Worm (Caenorhabditis elegans) whole organism, late embryonic: ENCODE data around the gene ogt-1.

Experiments
- C08G9.2 ChIP-seq: sonication (generic microtip); optimal IDR thresholded peaks from 2 replicates; lab custom pipeline; 2016; ENCODE audit warnings: mild to moderate bottlenecking, missing genetic modification characterization, moderate library complexity, missing compliant biosample characterization
- C38D4.7 ChIP-seq: fragments of 200-800 bp; sonication (Bioruptor generic); optimal IDR thresholded peaks from 2 replicates; lab custom pipeline; 2018; ENCODE audit warnings: mild to moderate bottlenecking, missing genetic modification characterization, moderate library complexity, missing compliant biosample characterization
- F13H6.1 ChIP-seq: sonication (generic microtip); optimal IDR thresholded peaks from 2 replicates; lab custom pipeline; 2016; ENCODE audit warnings: missing genetic modification characterization, missing compliant biosample characterization
- T23F11.4 ChIP-seq: fragments of 200-800 bp; sonication (Bioruptor generic); optimal IDR thresholded peaks from 2 replicates; lab custom pipeline; 2018; ENCODE audit warnings: mild to moderate bottlenecking, missing genetic modification characterization, missing compliant biosample characterization
- Y22D7AL.16 ChIP-seq: sonication (generic microtip); optimal IDR thresholded peaks from 2 replicates; lab custom pipeline; 2016; ENCODE audit warnings: missing genetic modification characterization, missing compliant biosample characterization
- ahr-1 ChIP-seq: sonication (generic microtip); optimal IDR thresholded peaks from 2 replicates; lab custom pipeline; 2016; ENCODE audit warnings: missing genetic modification characterization, missing compliant biosample characterization
- ama-1 ChIP-seq: fragments of 150-350 bp; optimal IDR thresholded peaks from 2 replicates; lab custom pipeline; 2014
- ceh-14 ChIP-seq: sonication (generic microtip); optimal IDR thresholded peaks from 2 replicates; lab custom pipeline; 2016; ENCODE audit warnings: missing genotype, missing genetic modification characterization, missing compliant biosample characterization
- ceh-18 ChIP-seq: sonication (generic microtip); optimal IDR thresholded peaks from 2 replicates; lab custom pipeline; 2016; ENCODE audit warnings: missing genetic modification characterization, missing compliant biosample characterization
- ceh-22 ChIP-seq: sonication (generic microtip); optimal IDR thresholded peaks from 2 replicates; lab custom pipeline; 2017; ENCODE audit warnings: missing biosample characterization, missing genetic modification characterization
- ceh-31 ChIP-seq: sonication (generic microtip); optimal IDR thresholded peaks from 2 replicates; lab custom pipeline; 2016; ENCODE audit warnings: missing genetic modification characterization, missing compliant biosample characterization
- ceh-45 ChIP-seq: fragments of 200-800 bp; sonication (Bioruptor generic); IDR thresholded peaks from 2 replicates; pipeline ENCODE4 v1.3.6; 2022; ENCODE audit warnings: missing genetic modification reagents, missing genetic modification characterization, missing compliant biosample characterization
- ceh-48 ChIP-seq: sonication (generic microtip); optimal IDR thresholded peaks from 2 replicates; lab custom pipeline; 2016; ENCODE audit warnings: missing genetic modification characterization, inconsistent platforms, missing compliant biosample characterization
- ceh-6 ChIP-seq: fragments of 200-800 bp; sonication (Bioruptor generic); optimal IDR thresholded peaks from 2 replicates; lab custom pipeline; 2018; ENCODE audit warnings: mild to moderate bottlenecking, missing genetic modification characterization, missing compliant biosample characterization
- che-1 ChIP-seq: sonication (generic microtip); optimal IDR thresholded peaks from 2 replicates; lab custom pipeline; 2016; ENCODE audit warnings: mild to moderate bottlenecking, missing genetic modification characterization, missing compliant biosample characterization
- dmd-4 ChIP-seq: sonication (generic microtip); optimal IDR thresholded peaks from 2 replicates; lab custom pipeline; 2016; ENCODE audit warnings: borderline replicate concordance, missing genetic modification characterization, missing compliant biosample characterization
- dve-1 ChIP-seq: sonication (generic microtip); optimal IDR thresholded peaks from 2 replicates; lab custom pipeline; 2017; ENCODE audit warnings: antibody characterized with exemption, mild to moderate bottlenecking, missing genetic modification characterization, missing compliant biosample characterization
- ets-4 ChIP-seq: sonication (generic microtip); optimal IDR thresholded peaks from 2 replicates; lab custom pipeline; 2016; ENCODE audit warnings: missing genetic modification characterization, missing compliant biosample characterization
- eyg-1 ChIP-seq: sonication (generic microtip); optimal IDR thresholded peaks from 2 replicates; lab custom pipeline; 2016; ENCODE audit warnings: missing genotype, missing genetic modification characterization, missing compliant biosample characterization
- fkh-6 ChIP-seq: sonication (generic microtip); optimal IDR thresholded peaks from 2 replicates; lab custom pipeline; 2016; ENCODE audit warnings: missing genetic modification characterization, missing compliant biosample characterization
- hlh-13 ChIP-seq: fragments of 200-800 bp; sonication (Bioruptor generic); optimal IDR thresholded peaks from 2 replicates; lab custom pipeline; 2018; ENCODE audit warnings: mild to moderate bottlenecking, missing genetic modification characterization, missing compliant biosample characterization
- hlh-6 ChIP-seq: sonication (generic microtip); optimal IDR thresholded peaks from 2 replicates; lab custom pipeline; 2016; ENCODE audit warnings: missing genotype, missing genetic modification characterization, missing compliant biosample characterization
- lin-11 ChIP-seq: fragments of 200-800 bp; sonication (Bioruptor generic); optimal IDR thresholded peaks from 2 replicates; lab custom pipeline; 2018; ENCODE audit warnings: mild to moderate bottlenecking, missing genetic modification characterization, missing compliant biosample characterization
- madf-2 ChIP-seq: sonication (generic microtip); optimal IDR thresholded peaks from 2 replicates; lab custom pipeline; 2017; ENCODE audit warnings: missing genetic modification characterization, missing compliant biosample characterization
- mec-3 ChIP-seq: sonication (generic microtip); optimal IDR thresholded peaks from 2 replicates; lab custom pipeline; 2016; ENCODE audit warnings: borderline replicate concordance, missing genetic modification characterization, missing compliant biosample characterization
- nfya-1 ChIP-seq: sonication (generic microtip); optimal IDR thresholded peaks from 2 replicates; lab custom pipeline; 2017; ENCODE audit warnings: missing genetic modification characterization, mild to moderate bottlenecking, missing compliant biosample characterization, antibody characterized with exemption, moderate library complexity
- npax-4 ChIP-seq: sonication (generic microtip); optimal IDR thresholded peaks from 2 replicates; lab custom pipeline; 2016; ENCODE audit warnings: missing genetic modification characterization, missing compliant biosample characterization
- odd-2 ChIP-seq: sonication (generic microtip); optimal IDR thresholded peaks from 2 replicates; lab custom pipeline; 2017; ENCODE audit warnings: antibody characterized with exemption, mild to moderate bottlenecking, missing genetic modification characterization, missing compliant biosample characterization
- pag-3 ChIP-seq: sonication (generic microtip); optimal IDR thresholded peaks from 2 replicates; lab custom pipeline; 2016; ENCODE audit warnings: missing compliant biosample characterization, missing genetic modification characterization, borderline replicate concordance
- pat-9 ChIP-seq: fragments of 200-800 bp; sonication (Bioruptor generic); optimal IDR thresholded peaks from 2 replicates; lab custom pipeline; 2018; ENCODE audit warnings: mild to moderate bottlenecking, missing genetic modification characterization, moderate library complexity, missing compliant biosample characterization
- pax-1 ChIP-seq: fragments of 150-350 bp; optimal IDR thresholded peaks from 2 replicates; lab custom pipeline; 2014; ENCODE audit warnings: missing biosample characterization, missing genetic modification characterization
- pha-2 ChIP-seq: sonication (generic microtip); optimal IDR thresholded peaks from 2 replicates; lab custom pipeline; 2017; ENCODE audit warnings: mild to moderate bottlenecking, missing genetic modification characterization, missing compliant biosample characterization
- pros-1 ChIP-seq: fragments of 150-350 bp; optimal IDR thresholded peaks from 2 replicates; lab custom pipeline; 2014; ENCODE audit warnings: missing biosample characterization, missing genetic modification reagents, missing genetic modification characterization
- ref-2 ChIP-seq: sonication (generic microtip); optimal IDR thresholded peaks from 2 replicates; lab custom pipeline; 2016; ENCODE audit warnings: missing genetic modification characterization, missing compliant biosample characterization
- rnt-1 ChIP-seq: sonication (generic microtip); optimal IDR thresholded peaks from 2 replicates; lab custom pipeline; 2016; ENCODE audit warnings: missing genetic modification characterization, missing compliant biosample characterization
- sdc-2 ChIP-seq: sonication (generic microtip); optimal IDR thresholded peaks from 2 replicates; lab custom pipeline; 2016; ENCODE audit warnings: missing genotype, missing genetic modification characterization, missing compliant biosample characterization
- sox-2 ChIP-seq: fragments of 200-800 bp; sonication (Bioruptor generic); IDR thresholded peaks from 2 replicates; pipeline ENCODE4 v1.3.6; 2022; ENCODE audit warnings: missing genetic modification reagents, missing genetic modification characterization, missing compliant biosample characterization
- tbx-2 ChIP-seq: sonication (generic microtip); optimal IDR thresholded peaks from 2 replicates; lab custom pipeline; 2016; ENCODE audit warnings: missing genetic modification characterization, missing compliant biosample characterization
- unc-3 ChIP-seq, 2 experiments: fragments of 200-800 bp in 1 of 2; sonication (Bioruptor generic) in 1 of 2; sonication (generic microtip) in 1 of 2; conservative IDR thresholded peaks in 1 of 2; optimal IDR thresholded peaks in 1 of 2; 2 replicates each; pipeline versions ENCODE4 v1.3.6 to Lab custom; 2016 to 2022; ENCODE audit warnings: missing compliant biosample characterization in 2 of 2, missing genetic modification characterization in 2 of 2, missing genetic modification reagents in 1 of 2
- unc-42 ChIP-seq: sonication (generic microtip); optimal IDR thresholded peaks from 2 replicates; lab custom pipeline; 2016; ENCODE audit warnings: missing genotype, missing genetic modification characterization, missing compliant biosample characterization
- unc-55 ChIP-seq: sonication (generic microtip); optimal IDR thresholded peaks from 2 replicates; lab custom pipeline; 2017; ENCODE audit warnings: missing biosample characterization, missing genetic modification reagents, missing genetic modification characterization
- unc-86 ChIP-seq: sonication (generic microtip); optimal IDR thresholded peaks from 2 replicates; lab custom pipeline; 2016; ENCODE audit warnings: missing genetic modification characterization, missing compliant biosample characterization
- zip-5 ChIP-seq: sonication (generic microtip); optimal IDR thresholded peaks from 2 replicates; lab custom pipeline; 2016; ENCODE audit warnings: missing genetic modification characterization, missing compliant biosample characterization

The ogt-1 gene

ce11 chrIII:7153747-7154238, at the start of gene ogt-1:
TSS of gene ogt-1 (minus strand) at chrIII:7153797.
- no peak for TF ChIP-seq hlh-13 (GFP tag; lab: Kevin White, UChicago)
- TF ChIP-seq C08G9.2 = no peak
- TF ChIP-seq pat-9 (tag; lab: Kevin White, UChicago) = no peak
- TF ChIP-seq T23F11.4 (GFP tag; lab: Kevin White, UChicago) = no peak
- no peak for TF ChIP-seq madf-2
- TF ChIP-seq C38D4.7 (GFP tag; lab: Kevin White, UChicago) = no peak
- TF ChIP-seq nfya-1 (tag; lab: Kevin White, UChicago) = peak; percentile 93
- TF ChIP-seq tbx-2 (tag; lab: Kevin White, UChicago) = peak; percentile 4
- no peak for TF ChIP-seq eyg-1
- peak; percentile 68 for TF ChIP-seq ceh-31 (tag; lab: Kevin White, UChicago)
- no peak for TF ChIP-seq npax-4
- TF ChIP-seq ceh-14 (tag; lab: Kevin White, UChicago) = no peak
- TF ChIP-seq unc-42 (tag; lab: Kevin White, UChicago) = peak; percentile 66
- no peak for TF ChIP-seq sdc-2 (tag; lab: Kevin White, UChicago)
- TF ChIP-seq ceh-6 = no peak
- no peak for TF ChIP-seq odd-2
- TF ChIP-seq unc-55 (GFP tag; lab: Kevin White, UChicago) = peak; percentile 78
- peak; percentile 14 for TF ChIP-seq rnt-1 (tag; lab: Kevin White, UChicago)
- no peak for TF ChIP-seq pha-2
- TF ChIP-seq pax-1 (tag; lab: Kevin White, UChicago) = peak; percentile 79
- TF ChIP-seq ahr-1 (tag; lab: Kevin White, UChicago) = no peak
- TF ChIP-seq ceh-18 (tag; lab: Kevin White, UChicago) = peak; percentile 9
- TF ChIP-seq unc-86 (tag; lab: Kevin White, UChicago) = no peak
- no peak for TF ChIP-seq che-1 (tag; lab: Kevin White, UChicago)
- TF ChIP-seq dve-1 (tag; lab: Kevin White, UChicago) = peak; percentile 12
- TF ChIP-seq ceh-48 (tag; lab: Kevin White, UChicago) = no peak
- TF ChIP-seq ref-2 = no peak
- no peak for TF ChIP-seq pros-1
- no peak for TF ChIP-seq ceh-45
- no peak for TF ChIP-seq pag-3 (tag; lab: Kevin White, UChicago)
- TF ChIP-seq F13H6.1 (tag; lab: Kevin White, UChicago) = no peak
- no peak for TF ChIP-seq sox-2 (GFP tag; lab: Robert Waterston, UW)
- TF ChIP-seq, all 69 proteins: peak for 9

DNA sequence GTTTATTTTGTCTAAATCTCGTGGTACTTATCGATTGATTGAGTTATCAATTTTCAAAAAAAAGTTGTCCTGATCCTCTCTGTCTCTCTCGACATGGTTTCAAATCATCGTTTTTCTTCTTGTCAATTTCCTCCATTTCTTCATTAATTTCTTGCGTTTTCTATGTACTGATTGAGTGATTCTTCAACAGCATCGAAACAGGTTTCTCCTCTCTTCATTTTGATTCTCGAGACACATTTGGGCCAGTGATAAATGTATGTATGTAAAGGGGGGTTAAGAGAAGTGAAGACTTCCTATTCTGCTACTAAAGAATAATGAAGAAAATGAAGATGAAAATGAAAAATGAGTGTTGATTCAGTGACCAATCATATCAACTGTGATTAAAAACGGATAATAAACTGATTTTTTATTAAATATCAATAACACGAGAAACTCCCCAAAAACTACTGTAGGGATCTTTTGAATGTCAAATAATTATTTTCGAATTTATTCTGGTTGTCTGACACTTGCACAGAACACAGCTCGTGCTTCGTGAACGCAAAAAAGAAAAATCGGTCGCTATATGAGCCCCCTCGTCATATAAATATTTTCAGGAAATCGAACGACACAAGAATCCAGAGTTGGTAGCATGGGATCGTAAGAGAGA, 49.7 kb upstream of the ogt-1 start:
- TF ChIP-seq T23F11.4 (GFP tag; lab: Kevin White, UChicago) = no peak
- TF ChIP-seq che-1 (tag; lab: Kevin White, UChicago) = no peak
- no peak for TF ChIP-seq ceh-31 (tag; lab: Kevin White, UChicago)
- no peak for TF ChIP-seq pha-2
- TF ChIP-seq unc-86 (tag; lab: Kevin White, UChicago) = no peak
- TF ChIP-seq dve-1 (tag; lab: Kevin White, UChicago) = no peak
- TF ChIP-seq fkh-6 (tag; lab: Kevin White, UChicago) = no peak
- TF ChIP-seq ets-4 (tag; lab: Kevin White, UChicago) = no peak
- no peak for TF ChIP-seq Y22D7AL.16

DNA sequence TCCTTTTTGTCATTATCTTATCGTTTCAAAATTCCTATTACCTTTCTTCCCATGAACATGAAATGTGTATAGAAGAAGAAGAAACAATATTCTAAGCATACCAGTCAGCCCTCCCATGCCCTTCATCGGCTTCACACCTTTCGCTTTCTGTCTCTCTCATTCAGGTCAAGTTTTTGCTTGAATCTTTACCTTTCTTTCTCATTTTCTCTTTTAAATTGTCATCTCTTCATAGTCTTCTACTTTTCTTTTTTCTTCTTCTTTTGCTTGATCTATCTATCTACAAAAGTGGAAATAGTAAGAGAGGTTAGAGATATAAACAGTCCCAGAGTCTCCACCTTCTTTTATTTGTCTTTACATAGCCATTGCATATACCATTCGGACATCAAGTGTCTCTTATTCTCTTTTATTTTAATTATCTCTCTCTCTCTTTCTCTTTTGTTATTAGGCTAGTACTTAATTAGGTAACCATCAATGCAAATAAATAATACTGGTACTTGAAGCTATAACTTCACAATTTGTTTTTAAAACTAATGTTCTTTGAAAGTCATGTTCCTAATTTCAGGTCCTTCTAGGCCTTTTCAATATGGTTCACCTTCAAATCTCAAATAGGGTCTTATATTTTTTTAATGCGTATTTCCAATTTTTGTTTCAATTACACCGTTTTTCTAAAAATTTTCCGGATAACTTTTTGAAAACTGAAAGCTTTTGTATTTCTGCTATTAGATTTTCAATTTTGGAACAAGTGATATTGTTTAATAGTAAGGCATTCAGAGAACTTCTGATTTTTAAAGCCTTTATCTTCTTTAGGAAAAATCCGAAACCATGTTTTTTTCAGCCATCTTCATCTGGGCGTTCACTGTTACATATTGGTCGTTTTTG, 48.0 kb upstream of the ogt-1 start, which contains the start of gene dpy-31:
Gene dpy-31 (plus strand): TSS at position 829 of the 879 bp plus-strand sequence.
- TF ChIP-seq sox-2 (GFP tag; lab: Robert Waterston, UW) (no peak), unc-42 (tag; lab: Kevin White, UChicago) (no peak), ceh-6 (no peak), mec-3 (tag; lab: Kevin White, UChicago) (no peak), zip-5 (tag; lab: Kevin White, UChicago) (no peak), pag-3 (tag; lab: Kevin White, UChicago) (no peak), npax-4 (no peak), ama-1 (lab: Kevin White, UChicago) (no peak), pha-2 (no peak), unc-3 (GFP tag; conservative IDR thresholded peaks at IDR 0.05; lab: Robert Waterston, UW) (no peak), unc-3 (tag; optimal IDR thresholded peaks at IDR 0.05; lab: Kevin White, UChicago) (no peak), lin-11 (tag; lab: Kevin White, UChicago) (no peak), hlh-13 (GFP tag; lab: Kevin White, UChicago) (no peak), odd-2 (no peak), ahr-1 (tag; lab: Kevin White, UChicago) (no peak), ceh-22 (tag; lab: Kevin White, UChicago) (no peak), ceh-45 (no peak), F13H6.1 (tag; lab: Kevin White, UChicago) (no peak), dmd-4 (tag; lab: Kevin White, UChicago) (no peak), hlh-6 (tag; lab: Kevin White, UChicago) (no peak), pros-1 (no peak)
- TF ChIP-seq, all 69 proteins: peak for 0
